In genomic region chr3R:13011621-13011963, dm6 we compare ENCODE assay signal across 4 fruit fly cellular contexts.
TF ChIP-seq lines count a peak whose summit lies in the region.

Gene CtBP, plus strand, starts transcription at chr3R:13011649.

- no peak for TF ChIP-seq CTCF in whole organism, embryonic (GFP tag; optimal IDR thresholded peaks at IDR 0.05; lab: Kevin White, UChicago)

TF ChIP-seq in whole organism, embryonic, 481 proteins besides CTCF, POLR2A, EP300 and RAD21 (continues in another document):
- TF ChIP-seq CG17186 (GFP tag; optimal IDR thresholded peaks at IDR 0.05; lab: Kevin White, UChicago), result no peak
- no peak for TF ChIP-seq twi (tag; optimal IDR thresholded peaks at IDR 0.05; lab: Kevin White, UChicago)
- 0 out of 2 replicates have a peak, but pooled peaks have one; percentile 7 for TF ChIP-seq chm (GFP tag; IDR thresholded peaks at IDR 0.05; lab: Robert Waterston, UW)
- no peak for TF ChIP-seq stwl (tag; optimal IDR thresholded peaks at IDR 0.05; lab: Kevin White, UChicago)
- TF ChIP-seq CG32772 (GFP tag; IDR thresholded peaks at IDR 0.05; lab: Robert Waterston, UW), result no peak
- TF ChIP-seq sd (tag; optimal IDR thresholded peaks at IDR 0.05; lab: Kevin White, UChicago), result peak; percentile 88
- TF ChIP-seq CG12659 (GFP tag; optimal IDR thresholded peaks at IDR 0.05; lab: Kevin White, UChicago), result peak; percentile 55
- no peak for TF ChIP-seq CG4424 (GFP tag; optimal IDR thresholded peaks at IDR 0.05; lab: Kevin White, UChicago)
- TF ChIP-seq gcm (GFP tag; optimal IDR thresholded peaks at IDR 0.05; lab: Kevin White, UChicago), result no peak
- no peak for TF ChIP-seq ind (GFP tag; optimal IDR thresholded peaks at IDR 0.05; lab: Kevin White, UChicago)
- TF ChIP-seq CG34422 (GFP tag; IDR thresholded peaks at IDR 0.05; lab: Robert Waterston, UW), result peak; percentile 60; the same call in 1 of the 3 replicates
- TF ChIP-seq phol (tag; optimal IDR thresholded peaks at IDR 0.05; lab: Kevin White, UChicago), result peak; percentile 96
- TF ChIP-seq MESR4 (GFP tag; optimal IDR thresholded peaks at IDR 0.05; lab: Kevin White, UChicago), result peak; percentile 58
- 0 out of 2 replicates have a peak, but pooled peaks have one; percentile 33 for TF ChIP-seq NFAT (GFP tag; IDR thresholded peaks at IDR 0.05; lab: Robert Waterston, UW)
- TF ChIP-seq bowl (GFP tag; IDR thresholded peaks at IDR 0.05; lab: Robert Waterston, UW), result 0 out of 2 replicates have a peak, but pooled peaks have one; percentile 9
- peak; percentile 63 for TF ChIP-seq nom (GFP tag; optimal IDR thresholded peaks at IDR 0.05; lab: Kevin White, UChicago)
- peak; percentile 80 for TF ChIP-seq Med (GFP tag; lab: Kevin White, UChicago)
- peak; percentile 47 for TF ChIP-seq HLHmδ (GFP tag; optimal IDR thresholded peaks at IDR 0.05; lab: Kevin White, UChicago)
- no peak for TF ChIP-seq Atf3 (GFP tag; optimal IDR thresholded peaks at IDR 0.05; lab: Kevin White, UChicago)
- no peak for TF ChIP-seq Hey (tag; optimal IDR thresholded peaks at IDR 0.05; lab: Kevin White, UChicago)
- TF ChIP-seq CG14710 (tag; optimal IDR thresholded peaks at IDR 0.05; lab: Kevin White, UChicago), result peak; percentile 14
- TF ChIP-seq Adf1 (GFP tag; IDR thresholded peaks at IDR 0.05; lab: Robert Waterston, UW), result peak; percentile 23; the same call in 1 of the 2 replicates

TF ChIP-seq in whole organism, prepupa, 60 proteins besides CTCF, POLR2A, EP300 and RAD21:
- TF ChIP-seq Lpt (GFP tag; optimal IDR thresholded peaks at IDR 0.05; lab: Kevin White, UChicago) (no peak), CG6854 (GFP tag; optimal IDR thresholded peaks at IDR 0.05; lab: Kevin White, UChicago) (peak; percentile 40), CG16779 (tag; optimal IDR thresholded peaks at IDR 0.05; lab: Kevin White, UChicago) (peak; percentile 15), ss (GFP tag; optimal IDR thresholded peaks at IDR 0.05; lab: Kevin White, UChicago) (peak in 1 of 2 experiments; percentile 31), CG1621 (tag; optimal IDR thresholded peaks at IDR 0.05; lab: Kevin White, UChicago) (peak; percentile 92), CG8119 (GFP tag; IDR thresholded peaks at IDR 0.05; lab: Robert Waterston, UW) (0 out of 3 replicates have a peak, but pooled peaks have one; percentile 26)

TF ChIP-seq in whole organism, pupa, 21 proteins besides CTCF, POLR2A, EP300 and RAD21:
- TF ChIP-seq CG14655 (GFP tag; optimal IDR thresholded peaks at IDR 0.05; lab: Kevin White, UChicago) (no peak), CG17806 (tag; optimal IDR thresholded peaks at IDR 0.05; lab: Kevin White, UChicago) (no peak), D1 (tag; optimal IDR thresholded peaks at IDR 0.05; lab: Kevin White, UChicago) (no peak), fd96Ca (GFP tag; IDR thresholded peaks at IDR 0.05; lab: Robert Waterston, UW) (no peak), CG12605 (GFP tag; IDR thresholded peaks at IDR 0.05; lab: Robert Waterston, UW) (peak; percentile 14; the same call in 1 of the 2 replicates), CG8301 (tag; optimal IDR thresholded peaks at IDR 0.05; lab: Kevin White, UChicago) (no peak), Pif1A (GFP tag; optimal IDR thresholded peaks at IDR 0.05; lab: Kevin White, UChicago) (no peak), CG34367 (tag; optimal IDR thresholded peaks at IDR 0.05; lab: Kevin White, UChicago) (no peak), CG32121 (GFP tag; IDR thresholded peaks at IDR 0.05; lab: Robert Waterston, UW) (no peak), CG4496 (GFP tag; IDR thresholded peaks at IDR 0.05; lab: Robert Waterston, UW) (peak; percentile 23; the same call in 1 of the 3 replicates), CG9948 (tag; optimal IDR thresholded peaks at IDR 0.05; lab: Kevin White, UChicago) (no peak), gl (tag; optimal IDR thresholded peaks at IDR 0.05; lab: Kevin White, UChicago) (no peak), rn (GFP tag; IDR thresholded peaks at IDR 0.05; lab: Robert Waterston, UW) (no peak), CG10348 (GFP tag; IDR thresholded peaks at IDR 0.05; lab: Robert Waterston, UW) (no peak), Pif1B (GFP tag; optimal IDR thresholded peaks at IDR 0.05; lab: Kevin White, UChicago) (no peak), Ets98B (GFP tag; IDR thresholded peaks at IDR 0.05; lab: Robert Waterston, UW) (no peak)

TF ChIP-seq in whole organism, wandering third instar larva, 38 proteins besides CTCF, POLR2A, EP300 and RAD21:
- no peak for TF ChIP-seq Rel (GFP tag; optimal IDR thresholded peaks at IDR 0.05; lab: Kevin White, UChicago)
- peak; percentile 8 for TF ChIP-seq Rel (tag; optimal IDR thresholded peaks at IDR 0.05; lab: Kevin White, UChicago)
- no peak for TF ChIP-seq psq (GFP tag; optimal IDR thresholded peaks at IDR 0.05; lab: Kevin White, UChicago)

Comparison
In these comparisons a context has a peak if more than half of its experiments do, and no peak if none do; other contexts are left out.
1. Of the 7 proteins assayed by ChIP-seq in both whole organism, embryonic and whole organism, prepupa: peak only in whole organism, embryonic: none; only in whole organism, prepupa: CG16779 and CG6854; in both: none; in neither: 5.